Worm (Caenorhabditis elegans): ENCODE results near the gene lgc-29.

DNA sequence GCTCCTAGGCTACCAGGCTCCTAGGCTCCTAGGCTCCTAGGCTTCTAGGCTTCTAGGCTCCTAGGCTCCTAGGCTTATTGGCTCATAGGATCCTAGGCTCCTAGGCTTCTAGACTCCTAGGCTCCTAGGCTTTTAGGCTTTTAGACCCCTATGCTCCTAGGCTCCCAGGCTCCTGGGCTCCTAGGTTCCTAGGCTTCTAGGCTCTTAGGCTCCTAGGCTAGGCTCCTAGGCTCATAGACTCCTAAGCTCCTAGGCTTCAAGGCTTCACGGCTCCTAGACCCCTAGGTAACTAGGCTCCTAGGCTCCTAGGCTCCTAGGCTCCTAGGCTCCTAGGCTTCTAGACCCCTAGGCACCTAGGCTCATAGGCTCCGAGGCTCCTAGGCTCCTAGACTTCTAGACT is 12.6 kb downstream of the lgc-29 start:
- no peak for TF ChIP-seq ztf-16 (tag; optimal IDR thresholded peaks at IDR 0.05)
- TF ChIP-seq elt-2 (tag; optimal IDR thresholded peaks at IDR 0.05): no peak
- no peak for TF ChIP-seq ama-1 (optimal IDR thresholded peaks at IDR 0.05)
- no peak for TF ChIP-seq K02D7.2 (tag; optimal IDR thresholded peaks at IDR 0.05)
- TF ChIP-seq ceh-31 (tag; optimal IDR thresholded peaks at IDR 0.05): no peak
- TF ChIP-seq pqm-1 (tag; optimal IDR thresholded peaks at IDR 0.05): no peak
- TF ChIP-seq hlh-8 (tag; optimal IDR thresholded peaks at IDR 0.05): no peak
- no peak for TF ChIP-seq hlh-30 (tag; optimal IDR thresholded peaks at IDR 0.05; ENCODE audit: insufficient read depth)
